Worm (Caenorhabditis elegans) whole organism, mixed stage, embryonic: ENCODE results near the gene C16C8.16.
"Not testable (repeated sequence)": the region's sequence is repeated elsewhere in the genome, so short reads cannot be mapped to it uniquely, and the experiment has no call there.

Experiments
- M03D4.4 ChIP-seq: sonication (generic microtip); optimal IDR thresholded peaks from 2 replicates; lab custom pipeline; 2017; ENCODE audit warnings: mild to moderate bottlenecking, missing genetic modification characterization, missing compliant biosample characterization
- bed-3 ChIP-seq: fragments of 200-800 bp; sonication (Bioruptor generic); optimal IDR thresholded peaks from 3 replicates; lab custom pipeline; 2018; ENCODE audit warnings: mild to moderate bottlenecking, missing genetic modification characterization, moderate library complexity, missing compliant biosample characterization
- blmp-1 ChIP-seq: fragments of 150-350 bp; optimal IDR thresholded peaks from 2 replicates; lab custom pipeline; 2014; ENCODE audit warnings: missing biosample characterization, missing genetic modification characterization
- ceh-39 ChIP-seq: fragments of 150-350 bp; optimal IDR thresholded peaks from 2 replicates; lab custom pipeline; 2014; ENCODE audit warnings: missing biosample characterization, missing genetic modification characterization
- ceh-43 ChIP-seq: fragments of 200-800 bp; sonication (Bioruptor generic); optimal IDR thresholded peaks from 2 replicates; lab custom pipeline; 2018; ENCODE audit warnings: mild to moderate bottlenecking, missing genetic modification characterization, moderate library complexity, missing compliant biosample characterization
- ceh-83 ChIP-seq: fragments of 200-800 bp; sonication (Bioruptor generic); optimal IDR thresholded peaks from 2 replicates; lab custom pipeline; 2018; ENCODE audit warnings: mild to moderate bottlenecking, missing genetic modification characterization, missing compliant biosample characterization
- ces-1 ChIP-seq: fragments of 150-350 bp; optimal IDR thresholded peaks from 2 replicates; lab custom pipeline; 2014; ENCODE audit warnings: missing biosample characterization, missing genetic modification reagents, missing genetic modification characterization
- cnd-1 ChIP-seq: fragments of 200-800 bp; sonication (Bioruptor generic); optimal IDR thresholded peaks from 2 replicates; lab custom pipeline; 2018; ENCODE audit warnings: mild to moderate bottlenecking, missing genetic modification characterization, missing compliant biosample characterization
- drap-1 ChIP-seq: fragments of 200-800 bp; sonication (Bioruptor generic); optimal IDR thresholded peaks from 3 replicates; lab custom pipeline; 2018; ENCODE audit warnings: mild to moderate bottlenecking, missing genetic modification characterization, missing compliant biosample characterization
- elt-1 ChIP-seq: sonication (generic microtip); optimal IDR thresholded peaks from 2 replicates; lab custom pipeline; 2017; ENCODE audit warnings: missing genetic modification characterization, mild to moderate bottlenecking, missing compliant biosample characterization, antibody characterized with exemption, moderate library complexity, borderline replicate concordance; ENCODE audit not compliant: insufficient read depth
- elt-3 ChIP-seq: fragments of 150-350 bp; optimal IDR thresholded peaks from 2 replicates; lab custom pipeline; 2014; ENCODE audit warnings: missing biosample characterization, missing genetic modification characterization
- flh-1 ChIP-seq: fragments of 200-800 bp; sonication (Bioruptor generic); optimal IDR thresholded peaks from 2 replicates; lab custom pipeline; 2018; ENCODE audit warnings: mild to moderate bottlenecking, missing genetic modification characterization, moderate library complexity, missing compliant biosample characterization
- ham-2 ChIP-seq: fragments of 200-800 bp; sonication (Bioruptor generic); optimal IDR thresholded peaks from 2 replicates; lab custom pipeline; 2018; ENCODE audit warnings: mild to moderate bottlenecking, missing genetic modification characterization, missing compliant biosample characterization
- hlh-1 ChIP-seq: fragments of 150-350 bp; optimal IDR thresholded peaks from 2 replicates; lab custom pipeline; 2014; ENCODE audit warnings: missing biosample characterization, missing genetic modification reagents, missing genetic modification characterization
- lin-13 ChIP-seq: fragments of 150-350 bp; optimal IDR thresholded peaks from 2 replicates; lab custom pipeline; 2014; ENCODE audit warnings: missing biosample characterization, missing genetic modification characterization
- lin-32 ChIP-seq: fragments of 200-800 bp; sonication (Bioruptor generic); optimal IDR thresholded peaks from 2 replicates; lab custom pipeline; 2018; ENCODE audit warnings: mild to moderate bottlenecking, missing genetic modification characterization, missing compliant biosample characterization
- lsy-2 ChIP-seq: fragments of 150-350 bp; optimal IDR thresholded peaks from 2 replicates; lab custom pipeline; 2014; ENCODE audit warnings: missing biosample characterization, missing genetic modification characterization
- mab-5 ChIP-seq: fragments of 150-350 bp; optimal IDR thresholded peaks from 2 replicates; lab custom pipeline; 2014; ENCODE audit warnings: missing biosample characterization, missing genetic modification characterization
- mep-1 ChIP-seq: fragments of 150-350 bp; optimal IDR thresholded peaks from 2 replicates; lab custom pipeline; 2017; ENCODE audit warnings: missing biosample characterization, missing genetic modification reagents, missing genetic modification characterization, inconsistent platforms
- mls-2 ChIP-seq: sonication (generic microtip); optimal IDR thresholded peaks from 2 replicates; lab custom pipeline; 2016; ENCODE audit warnings: mild to moderate bottlenecking, missing genetic modification characterization, moderate library complexity, missing compliant biosample characterization
- nhr-12 ChIP-seq: fragments of 150-350 bp; optimal IDR thresholded peaks from 2 replicates; lab custom pipeline; 2014; ENCODE audit warnings: missing biosample characterization, missing genetic modification characterization
- nhr-2 ChIP-seq: fragments of 150-350 bp; optimal IDR thresholded peaks from 2 replicates; lab custom pipeline; 2014; ENCODE audit warnings: missing biosample characterization, missing genetic modification characterization
- nhr-237 ChIP-seq: fragments of 150-350 bp; optimal IDR thresholded peaks from 2 replicates; lab custom pipeline; 2014; ENCODE audit warnings: missing biosample characterization, missing genetic modification characterization
- nhr-28 ChIP-seq: fragments of 150-350 bp; optimal IDR thresholded peaks from 2 replicates; lab custom pipeline; 2014; ENCODE audit warnings: missing biosample characterization, missing genetic modification characterization
- nhr-76 ChIP-seq: sonication (generic microtip); optimal IDR thresholded peaks from 2 replicates; lab custom pipeline; 2017; ENCODE audit warnings: missing biosample characterization, missing genetic modification characterization
- pha-4 ChIP-seq: fragments of 150-350 bp; optimal IDR thresholded peaks from 2 replicates; lab custom pipeline; 2018; ENCODE audit warnings: missing biosample characterization, missing genetic modification reagents, missing genetic modification characterization
- sem-2 ChIP-seq: fragments of 200-800 bp; sonication (Bioruptor generic); optimal IDR thresholded peaks from 2 replicates; lab custom pipeline; 2018; ENCODE audit warnings: mild to moderate bottlenecking, missing genetic modification characterization, missing compliant biosample characterization
- snpc-4 ChIP-seq: fragments of 150-350 bp; optimal IDR thresholded peaks from 2 replicates; lab custom pipeline; 2014; ENCODE audit warnings: missing biosample characterization, missing genetic modification characterization
- sptf-1 ChIP-seq: sonication (generic microtip); optimal IDR thresholded peaks from 2 replicates; lab custom pipeline; 2017; ENCODE audit warnings: mild to moderate bottlenecking, missing genetic modification characterization, moderate library complexity, missing compliant biosample characterization
- tbx-8 ChIP-seq: fragments of 200-800 bp; sonication (Bioruptor generic); optimal IDR thresholded peaks from 2 replicates; lab custom pipeline; 2018; ENCODE audit warnings: mild to moderate bottlenecking, missing genetic modification characterization, moderate library complexity, missing compliant biosample characterization
- unc-120 ChIP-seq: sonication (generic microtip); optimal IDR thresholded peaks from 2 replicates; lab custom pipeline; 2017; ENCODE audit warnings: missing genetic modification characterization, missing compliant biosample characterization; ENCODE audit not compliant: poor library complexity, severe bottlenecking
- unc-39 ChIP-seq: fragments of 150-350 bp; optimal IDR thresholded peaks from 2 replicates; lab custom pipeline; 2014; ENCODE audit warnings: missing biosample characterization, missing genetic modification characterization
- unc-62 ChIP-seq: fragments of 150-350 bp; optimal IDR thresholded peaks from 2 replicates; lab custom pipeline; 2014; ENCODE audit warnings: missing biosample characterization, missing genetic modification reagents, missing genetic modification characterization
- zip-8 ChIP-seq: fragments of 150-350 bp; optimal IDR thresholded peaks from 2 replicates; lab custom pipeline; 2014; ENCODE audit warnings: missing biosample characterization, missing genetic modification characterization
- ztf-11 ChIP-seq: fragments of 150-350 bp; optimal IDR thresholded peaks from 2 replicates; lab custom pipeline; 2014; ENCODE audit warnings: missing biosample characterization, missing genetic modification characterization

C16C8.16 gene

DNA sequence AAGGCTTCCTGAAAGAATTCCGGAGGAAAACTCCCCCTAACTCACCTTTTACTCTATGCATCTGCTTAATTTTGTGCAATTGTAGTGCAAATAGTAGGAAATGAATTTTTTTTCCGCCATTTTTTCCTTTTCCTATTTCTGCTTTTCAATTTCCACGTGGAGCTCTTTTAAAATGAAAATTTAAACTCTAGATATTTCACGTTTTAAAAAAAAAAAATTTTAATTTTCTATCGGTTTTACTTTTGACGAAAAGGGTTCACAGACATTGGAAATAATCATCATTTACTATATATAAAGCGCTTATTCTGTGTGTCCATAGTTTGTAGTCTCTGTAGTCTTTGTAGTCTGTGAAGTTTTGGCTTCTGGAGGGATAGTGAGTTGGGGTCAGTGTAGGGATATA is 36.0 kb downstream of the C16C8.16 start, which contains the start of gene Y49F6B.8:
Gene Y49F6B.8 (minus strand): TSS at position 101 of the 400 bp plus-strand sequence.
- no peak for TF ChIP-seq ham-2 (GFP tag; lab: Kevin White, UChicago)
- TF ChIP-seq nhr-12 (tag; lab: Kevin White, UChicago): no peak
- TF ChIP-seq sem-2 (GFP tag; lab: Kevin White, UChicago): no peak
- TF ChIP-seq ceh-39 (tag; lab: Kevin White, UChicago): no peak
- no peak for TF ChIP-seq bed-3 (GFP tag; lab: Kevin White, UChicago)
- TF ChIP-seq lin-32 (GFP tag; lab: Kevin White, UChicago): no peak
- no peak for TF ChIP-seq unc-62 (GFP tag; lab: Kevin White, UChicago)
- no peak for TF ChIP-seq ceh-43 (GFP tag; lab: Kevin White, UChicago)
- TF ChIP-seq nhr-28 (tag; lab: Kevin White, UChicago): no peak
- TF ChIP-seq sptf-1 (tag; lab: Kevin White, UChicago): no peak
- TF ChIP-seq flh-1: no peak
- TF ChIP-seq tbx-8 (GFP tag; lab: Kevin White, UChicago): no peak
- TF ChIP-seq cnd-1: no peak

ce11 chrII:3482231-3482630 is 36.7 kb downstream of the C16C8.16 start, which contains the start of gene smu-2:
Gene smu-2, plus strand, starts transcription at chrII:3482408.
- TF ChIP-seq unc-120 (tag; lab: Kevin White, UChicago) (no peak), mab-5 (tag; lab: Kevin White, UChicago) (peak; percentile 55), zip-8 (tag; lab: Kevin White, UChicago) (no peak), cnd-1 (peak; percentile 20), ces-1 (GFP tag; lab: Kevin White, UChicago) (peak; percentile 97), bed-3 (GFP tag; lab: Kevin White, UChicago) (no peak), sem-2 (GFP tag; lab: Kevin White, UChicago) (no peak), lin-32 (GFP tag; lab: Kevin White, UChicago) (peak; percentile 16), hlh-1 (no peak), unc-39 (tag; lab: Kevin White, UChicago) (no peak), elt-3 (tag; lab: Kevin White, UChicago) (no peak), drap-1 (GFP tag; lab: Kevin White, UChicago) (no peak), snpc-4 (tag; lab: Kevin White, UChicago) (no peak), lin-13 (tag; lab: Kevin White, UChicago) (no peak), nhr-28 (tag; lab: Kevin White, UChicago) (no peak), sptf-1 (tag; lab: Kevin White, UChicago) (peak; percentile 75), M03D4.4 (tag; lab: Kevin White, UChicago) (no peak), tbx-8 (GFP tag; lab: Kevin White, UChicago) (no peak), ham-2 (GFP tag; lab: Kevin White, UChicago) (no peak), ceh-39 (tag; lab: Kevin White, UChicago) (no peak), unc-62 (GFP tag; lab: Kevin White, UChicago) (no peak), elt-1 (no peak), nhr-12 (tag; lab: Kevin White, UChicago) (no peak), lsy-2 (tag; lab: Kevin White, UChicago) (peak; percentile 39), ztf-11 (tag; lab: Kevin White, UChicago) (no peak), nhr-76 (tag; lab: Kevin White, UChicago) (no peak), mep-1 (tag; lab: Kevin White, UChicago) (peak; percentile 49), mls-2 (tag; lab: Kevin White, UChicago) (no peak), ceh-83 (GFP tag; lab: Kevin White, UChicago) (no peak), ceh-43 (GFP tag; lab: Kevin White, UChicago) (peak; percentile 7), pha-4 (tag; lab: Kevin White, UChicago) (no peak), nhr-2 (no peak), blmp-1 (tag; lab: Kevin White, UChicago) (no peak), nhr-237 (tag; lab: Kevin White, UChicago) (no peak), flh-1 (no peak)

DNA sequence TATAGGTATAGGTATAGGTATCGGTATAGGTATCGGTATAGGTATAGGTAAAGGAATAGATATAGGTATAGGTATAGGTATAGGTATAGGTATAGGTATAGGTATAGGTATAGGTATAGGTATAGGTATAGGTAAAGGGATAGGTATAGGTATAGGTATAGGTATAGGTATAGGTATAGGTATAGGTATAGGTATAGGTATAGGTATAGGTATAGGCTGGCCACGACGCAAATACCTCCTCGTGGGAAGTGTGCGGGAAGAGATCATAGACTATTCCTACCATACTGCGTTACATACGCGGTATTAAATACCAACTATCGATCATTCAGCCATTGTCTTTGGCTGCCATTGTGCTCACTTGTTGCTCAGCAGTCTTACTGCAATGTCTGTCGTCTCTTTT is 45.2 kb downstream of the C16C8.16 start, which contains the start of gene fbxb-112:
Gene fbxb-112 (plus strand): TSS at position 301 of the 400 bp plus-strand sequence.
- not testable (repeated sequence) for TF ChIP-seq pha-4 (tag; lab: Kevin White, UChicago); ham-2 (GFP tag; lab: Kevin White, UChicago); drap-1 (GFP tag; lab: Kevin White, UChicago)
